Worm (Caenorhabditis elegans) whole organism, midembryonic: ENCODE data around the gene Y59C2A.3.

Experiments
- T22C8.4 ChIP-seq: fragments of 200-800 bp; sonication (Bioruptor generic); IDR thresholded peaks from 2 replicates; pipeline ENCODE4 v1.3.6; 2022; ENCODE audit warnings: missing genetic modification characterization, missing compliant biosample characterization
- cog-1 ChIP-seq: sonication (generic microtip); optimal IDR thresholded peaks from 2 replicates; lab custom pipeline; 2016; ENCODE audit warnings: missing genetic modification characterization, missing compliant biosample characterization
- flt-1 ChIP-seq: fragments of 200-800 bp; sonication (Bioruptor generic); IDR thresholded peaks from 2 replicates; pipeline ENCODE4 v1.3.6; 2022; ENCODE audit warnings: missing genetic modification characterization, missing compliant biosample characterization
- klf-2 ChIP-seq: fragments of 200-800 bp; sonication (Bioruptor generic); conservative IDR thresholded peaks from 2 replicates; pipeline ENCODE4 v1.3.6; 2022; ENCODE audit warnings: missing genetic modification reagents, missing genetic modification characterization, missing compliant biosample characterization
- med-1 ChIP-seq: sonication (generic microtip); optimal IDR thresholded peaks from 2 replicates; lab custom pipeline; 2017; ENCODE audit warnings: missing genetic modification characterization, mild to moderate bottlenecking, missing compliant biosample characterization, antibody characterized with exemption, missing genetic modification reagents; ENCODE audit not compliant: insufficient read depth
- ref-1 ChIP-seq: fragments of 200-800 bp; sonication (Bioruptor generic); conservative IDR thresholded peaks from 2 replicates; pipeline ENCODE4 v1.3.6; 2022; ENCODE audit warnings: missing genetic modification reagents, missing genetic modification characterization, missing compliant biosample characterization
- tab-1 ChIP-seq: fragments of 200-800 bp; sonication (Bioruptor generic); IDR thresholded peaks from 2 replicates; pipeline ENCODE4 v1.3.6; 2022; ENCODE audit warnings: missing genetic modification characterization, missing compliant biosample characterization
- ztf-23 ChIP-seq: fragments of 200-800 bp; sonication (Bioruptor generic); IDR thresholded peaks from 2 replicates; pipeline ENCODE4 v1.3.6; 2022; ENCODE audit warnings: missing genetic modification reagents, missing genetic modification characterization, missing compliant biosample characterization
- ztf-29 ChIP-seq: fragments of 200-800 bp; sonication (Bioruptor generic); IDR thresholded peaks from 2 replicates; pipeline ENCODE4 v1.3.6; 2022; ENCODE audit warnings: missing genetic modification reagents, missing genetic modification characterization, missing compliant biosample characterization

- TF ChIP-seq ztf-29: no peak
- TF ChIP-seq tab-1 (GFP tag; lab: Robert Waterston, UW): no peak
- TF ChIP-seq T22C8.4: no peak
- no peak for TF ChIP-seq klf-2 (GFP tag; lab: Robert Waterston, UW)
- no peak for TF ChIP-seq ref-1
- no peak for TF ChIP-seq flt-1 (GFP tag; lab: Robert Waterston, UW)
- TF ChIP-seq cog-1 (tag; lab: Kevin White, UChicago): no peak
- no peak for TF ChIP-seq ztf-23
- TF ChIP-seq med-1 (GFP tag; lab: Kevin White, UChicago): no peak
These were observed 23.0 kb downstream of the Y59C2A.3 start for ce11 chrII:2196742-2197141.
